Fruit fly (Drosophila melanogaster): ENCODE data around the gene Axs.

Axs gene

DNA sequence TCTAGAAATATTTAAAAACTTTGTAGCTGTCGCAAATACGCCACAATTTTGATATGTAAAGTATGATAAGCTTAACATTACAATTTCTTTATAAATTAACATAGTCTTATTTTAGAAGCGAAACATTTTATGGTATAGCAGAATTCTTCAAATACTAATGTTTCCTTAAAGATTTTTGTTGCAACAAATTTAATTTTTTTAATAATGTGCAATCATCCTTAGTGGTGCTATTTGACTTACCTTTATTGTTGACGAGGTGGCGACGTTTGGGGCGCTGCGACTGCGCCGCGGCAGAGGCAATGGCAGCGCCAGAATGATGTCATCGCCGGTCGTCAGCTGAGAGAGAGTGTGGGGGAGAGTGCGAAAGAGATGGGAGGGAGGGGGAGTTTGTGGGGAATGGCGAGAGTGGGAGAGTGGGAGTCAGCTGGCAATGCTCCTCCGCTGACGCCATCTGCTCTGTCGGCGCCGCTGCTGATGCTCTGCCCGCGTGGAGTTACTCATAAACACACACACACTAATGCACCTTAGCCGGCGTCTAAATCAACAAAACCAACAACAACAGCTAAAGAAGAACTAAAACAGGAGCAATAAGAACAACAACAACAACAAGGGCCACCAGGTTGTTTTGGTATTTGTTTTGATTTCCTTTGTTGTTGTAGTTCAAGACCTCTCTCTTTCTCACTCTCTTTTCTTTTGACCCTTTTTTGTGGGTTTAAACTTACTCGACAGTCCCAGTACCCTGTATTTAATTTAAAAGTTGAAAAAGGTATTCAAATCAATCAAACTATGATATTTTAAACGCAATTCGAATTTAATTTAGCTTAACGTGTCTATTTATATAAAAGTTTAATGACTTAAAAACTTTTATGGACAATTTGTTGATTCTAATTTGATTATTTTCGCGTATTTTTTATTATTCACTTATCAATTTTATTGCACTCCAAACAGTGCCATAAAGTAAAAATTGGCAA lies 39.8 kb upstream of the Axs start (continued):
- peak; percentile 73 for TF ChIP-seq CG7839 (tag; optimal IDR thresholded peaks at IDR 0.05)
- peak; percentile 76 for TF ChIP-seq CG6689 (GFP tag; IDR thresholded peaks at IDR 0.05)
- no peak for TF ChIP-seq corto (GFP tag; optimal IDR thresholded peaks at IDR 0.05)
- TF ChIP-seq onecut (GFP tag; IDR thresholded peaks at IDR 0.05): peak; percentile 70
- TF ChIP-seq az2 (GFP tag; optimal IDR thresholded peaks at IDR 0.05): peak; percentile 74
- peak; percentile 9 for TF ChIP-seq tx (GFP tag; optimal IDR thresholded peaks at IDR 0.05)
- no peak; the same call in 2 of the 3 replicates for TF ChIP-seq CG3726 (GFP tag; IDR thresholded peaks at IDR 0.05)
- peak; percentile 73 for TF ChIP-seq Ada2b (GFP tag; IDR thresholded peaks at IDR 0.05)
- TF ChIP-seq bigmax (GFP tag; optimal IDR thresholded peaks at IDR 0.05): no peak
- no peak for TF ChIP-seq CG5245 (GFP tag; optimal IDR thresholded peaks at IDR 0.05)
- peak; percentile 54 for TF ChIP-seq CG13296 (GFP tag; optimal IDR thresholded peaks at IDR 0.05)
- TF ChIP-seq CG12219 (GFP tag; optimal IDR thresholded peaks at IDR 0.05): peak; percentile 69
- TF ChIP-seq CG17385 (GFP tag; optimal IDR thresholded peaks at IDR 0.05): peak; percentile 79
- no peak for TF ChIP-seq fru (optimal IDR thresholded peaks at IDR 0.05)
- TF ChIP-seq CG2875 (GFP tag; optimal IDR thresholded peaks at IDR 0.05): peak; percentile 62
- TF ChIP-seq NfI (GFP tag; optimal IDR thresholded peaks at IDR 0.05): peak; percentile 83
- TF ChIP-seq Opbp (GFP tag; IDR thresholded peaks at IDR 0.05; ENCODE audit: partially characterized antibody): no peak
- peak; percentile 24 for TF ChIP-seq scrt (GFP tag; optimal IDR thresholded peaks at IDR 0.05)
- TF ChIP-seq Elba2 (GFP tag; optimal IDR thresholded peaks at IDR 0.05): no peak
- no peak for TF ChIP-seq pb (GFP tag; optimal IDR thresholded peaks at IDR 0.05)
- TF ChIP-seq Hsf (GFP tag; optimal IDR thresholded peaks at IDR 0.05): peak; percentile 63
- TF ChIP-seq CG1602 (GFP tag; optimal IDR thresholded peaks at IDR 0.05): peak; percentile 42
- TF ChIP-seq tgo (GFP tag; IDR thresholded peaks at IDR 0.05): peak; percentile 69
- TF ChIP-seq btn (GFP tag; optimal IDR thresholded peaks at IDR 0.05): no peak
- no peak for TF ChIP-seq gt (GFP tag; IDR thresholded peaks at IDR 0.05)
- peak; percentile 57 for TF ChIP-seq twi (tag; optimal IDR thresholded peaks at IDR 0.05)
- peak; percentile 79 for TF ChIP-seq Ssrp (tag; optimal IDR thresholded peaks at IDR 0.05)
- TF ChIP-seq E2f2 (GFP tag; IDR thresholded peaks at IDR 0.05): peak; percentile 53; the same call in 1 of the 2 replicates
- TF ChIP-seq Mrtf (GFP tag; IDR thresholded peaks at IDR 0.05): no peak
- TF ChIP-seq bcd (GFP tag; optimal IDR thresholded peaks at IDR 0.05): peak; percentile 60
- peak; percentile 54 for TF ChIP-seq CG4707 (GFP tag; optimal IDR thresholded peaks at IDR 0.05)
- TF ChIP-seq ems (GFP tag; optimal IDR thresholded peaks at IDR 0.05): no peak
- peak; percentile 86 for TF ChIP-seq CG2120 (GFP tag; optimal IDR thresholded peaks at IDR 0.05)
- peak in 1 of 2 experiments; percentile 63 for TF ChIP-seq crp (GFP tag; optimal IDR thresholded peaks at IDR 0.05)
- TF ChIP-seq gsb-n (tag; optimal IDR thresholded peaks at IDR 0.05): peak; percentile 78
- no peak for TF ChIP-seq CHES-1-like (GFP tag; optimal IDR thresholded peaks at IDR 0.05)
- no peak for TF ChIP-seq CG6765 (GFP tag; optimal IDR thresholded peaks at IDR 0.05)
- TF ChIP-seq tap (tag; optimal IDR thresholded peaks at IDR 0.05): peak; percentile 19
- TF ChIP-seq Sox100B (GFP tag; optimal IDR thresholded peaks at IDR 0.05): peak; percentile 65
- TF ChIP-seq CG1832 (GFP tag; optimal IDR thresholded peaks at IDR 0.05): no peak
- TF ChIP-seq CG31441 (GFP tag; IDR thresholded peaks at IDR 0.05): peak; percentile 83
- TF ChIP-seq CG14860 (GFP tag; IDR thresholded peaks at IDR 0.05; ENCODE audit: partially characterized antibody): no peak
- no peak for TF ChIP-seq pan (optimal IDR thresholded peaks at IDR 0.05)
- TF ChIP-seq pan (GFP tag; optimal IDR thresholded peaks at IDR 0.05 in 1 of 2, IDR thresholded peaks at IDR 0.05 in 1 of 2): peak in 1 of 2 experiments; percentile 53
- TF ChIP-seq CG12769 (tag; optimal IDR thresholded peaks at IDR 0.05): peak; percentile 38
- TF ChIP-seq Optix (GFP tag; IDR thresholded peaks at IDR 0.05): no peak
- TF ChIP-seq br (optimal IDR thresholded peaks at IDR 0.05): no peak
- peak; percentile 32 for TF ChIP-seq Asciz (GFP tag; optimal IDR thresholded peaks at IDR 0.05)
- TF ChIP-seq pfk (GFP tag; optimal IDR thresholded peaks at IDR 0.05): no peak

Data from whole organism, embryonic.